Worm (Caenorhabditis elegans): ENCODE results near the gene W04E12.5.

DNA sequence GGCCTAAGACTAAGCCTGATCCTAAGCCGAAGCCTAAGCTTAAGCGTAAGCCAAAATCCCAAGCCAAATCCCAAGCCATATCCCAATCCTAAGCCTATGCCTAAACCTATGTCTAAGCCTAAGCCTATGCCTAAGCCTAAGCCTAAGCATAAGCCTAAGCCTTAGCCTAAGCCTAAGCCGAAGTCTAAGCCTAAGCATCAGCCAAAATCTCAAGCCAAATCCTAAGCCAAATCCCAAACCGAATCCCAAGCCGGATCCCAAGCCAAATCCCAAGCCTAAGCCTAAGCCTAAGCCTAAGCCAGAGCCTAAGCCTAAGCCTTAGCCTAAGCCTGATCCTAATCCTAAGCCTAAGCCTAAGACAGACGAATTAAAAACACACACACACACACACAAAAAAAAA, 1.2 kb downstream of the W04E12.5 start:
- no peak for TF ChIP-seq ztf-11 (tag; optimal IDR thresholded peaks at IDR 0.05)
- no peak for TF ChIP-seq fos-1 (tag; optimal IDR thresholded peaks at IDR 0.05)
- TF ChIP-seq nhr-12 (tag; optimal IDR thresholded peaks at IDR 0.05) = no peak
- no peak for TF ChIP-seq lin-39 (tag; optimal IDR thresholded peaks at IDR 0.05)
- TF ChIP-seq R02D3.7 (tag; optimal IDR thresholded peaks at IDR 0.05) = no peak
- TF ChIP-seq ztf-4 (tag; optimal IDR thresholded peaks at IDR 0.05) = no peak
- TF ChIP-seq unc-62 (GFP tag; optimal IDR thresholded peaks at IDR 0.05) = no peak
- TF ChIP-seq nhr-11 (tag; optimal IDR thresholded peaks at IDR 0.05) = no peak
- no peak for TF ChIP-seq aly-2 (tag; optimal IDR thresholded peaks at IDR 0.05)
- TF ChIP-seq fkh-10 (GFP tag; optimal IDR thresholded peaks at IDR 0.05) = no peak

Measured in whole organism, L3 larva.